Fruit fly (Drosophila melanogaster) whole organism, embryonic: ENCODE measurements around the gene AIMP2.

Source experiments
- Aef1 ChIP-seq: fragments of 200-800 bp; sonication (Bioruptor generic); IDR thresholded peaks from 3 replicates; pipeline ENCODE4 v1.3.6; 2022; ENCODE audit warnings: missing biosample characterization, missing genetic modification characterization
- CG10565 ChIP-seq: fragments of 200-800 bp; sonication (Bioruptor generic); optimal IDR thresholded peaks from 3 replicates; lab custom pipeline; 2016; ENCODE audit warnings: missing biosample characterization, mild to moderate bottlenecking, missing genetic modification characterization
- CG11456 ChIP-seq: fragments of 200-800 bp; sonication (Bioruptor generic); IDR thresholded peaks from 3 replicates; pipeline ENCODE4 v1.3.6; 2022; ENCODE audit warnings: missing biosample characterization, missing genetic modification characterization
- CG12744 ChIP-seq: fragments of 200-800 bp; sonication (Bioruptor generic); optimal IDR thresholded peaks from 2 replicates; lab custom pipeline; 2016; ENCODE audit warnings: missing biosample characterization, missing genetic modification characterization
- CG13424 ChIP-seq: fragments of 200-800 bp; sonication (Bioruptor generic); optimal IDR thresholded peaks from 2 replicates; lab custom pipeline; 2019; ENCODE audit warnings: missing biosample characterization, mild to moderate bottlenecking, missing genetic modification characterization, moderate library complexity
- CG14860 ChIP-seq: fragments of 200-800 bp; sonication (Bioruptor generic); IDR thresholded peaks from 3 replicates; pipeline ENCODE4 v1.3.6; 2022; ENCODE audit warnings: missing biosample characterization, missing genetic modification characterization; ENCODE audit not compliant: partially characterized antibody
- CG18262 ChIP-seq: fragments of 200-800 bp; optimal IDR thresholded peaks from 3 replicates; lab custom pipeline; 2019; ENCODE audit warnings: missing biosample characterization, mild to moderate bottlenecking, missing genetic modification characterization, moderate library complexity
- CG30020 ChIP-seq: fragments of 200-800 bp; optimal IDR thresholded peaks from 2 replicates; lab custom pipeline; 2019; ENCODE audit warnings: missing biosample characterization, mild to moderate bottlenecking, missing genetic modification characterization, moderate library complexity
- CG30431 ChIP-seq: fragments of 200-800 bp; sonication (Bioruptor generic); optimal IDR thresholded peaks from 2 replicates; lab custom pipeline; 2017; ENCODE audit warnings: missing biosample characterization, missing genetic modification characterization
- CG3065 ChIP-seq: fragments of 200-800 bp; sonication (Bioruptor generic); optimal IDR thresholded peaks from 2 replicates; lab custom pipeline; 2016; ENCODE audit warnings: missing biosample characterization, missing genetic modification characterization
- CG3838 ChIP-seq: fragments of 200-800 bp; sonication (Bioruptor generic); optimal IDR thresholded peaks from 3 replicates; lab custom pipeline; 2016; ENCODE audit warnings: missing biosample characterization, missing genetic modification characterization
- CG3847 ChIP-seq: fragments of 200-800 bp; sonication (Bioruptor generic); IDR thresholded peaks from 2 replicates; pipeline ENCODE4 v1.3.6; 2022; ENCODE audit warnings: missing biosample characterization, missing genetic modification characterization
- CG4360 ChIP-seq: fragments of 200-800 bp; sonication (Bioruptor generic); IDR thresholded peaks from 2 replicates; pipeline ENCODE4 v1.3.6; 2022; ENCODE audit warnings: missing biosample characterization, missing genetic modification characterization
- CG5180 ChIP-seq: fragments of 200-800 bp; sonication (Bioruptor generic); optimal IDR thresholded peaks from 3 replicates; lab custom pipeline; 2017; ENCODE audit warnings: missing biosample characterization, missing genetic modification characterization, mild to moderate bottlenecking, moderate library complexity, missing genetic modification reagents
- CG7357 ChIP-seq: fragments of 200-800 bp; sonication (Bioruptor generic); IDR thresholded peaks from 3 replicates; pipeline ENCODE4 v1.3.6; 2022; ENCODE audit warnings: missing biosample characterization, missing genetic modification characterization
- CG7372 ChIP-seq: fragments of 200-800 bp; sonication (Bioruptor generic); IDR thresholded peaks from 2 replicates; pipeline ENCODE4 v1.3.6; 2022; ENCODE audit warnings: missing biosample characterization, missing genetic modification characterization
- CG7963 ChIP-seq: fragments of 200-800 bp; sonication (Bioruptor generic); IDR thresholded peaks from 3 replicates; pipeline ENCODE4 v1.3.6; 2022; ENCODE audit warnings: missing biosample characterization, missing genetic modification characterization; ENCODE audit not compliant: partially characterized antibody
- CTCF ChIP-seq: fragments of 200-800 bp; sonication (Bioruptor generic); optimal IDR thresholded peaks from 2 replicates; lab custom pipeline; 2017; ENCODE audit warnings: missing biosample characterization, mild to moderate bottlenecking, missing genetic modification characterization, moderate library complexity
- Chrac-16 ChIP-seq: fragments of 200-800 bp; sonication (Bioruptor generic); optimal IDR thresholded peaks from 3 replicates; lab custom pipeline; 2016; ENCODE audit warnings: missing biosample characterization, missing genetic modification characterization
- CrebB ChIP-seq: fragments of 200-800 bp; sonication (Bioruptor generic); optimal IDR thresholded peaks from 3 replicates; lab custom pipeline; 2018; ENCODE audit warnings: missing biosample characterization, mild to moderate bottlenecking, missing genetic modification characterization
- D ChIP-seq, 2 experiments: fragments of 200-800 bp in 1 of 2; fragments of >200 bp in 1 of 2; sonication (Bioruptor generic) in 1 of 2; optimal IDR thresholded peaks; 2 replicates in 1 of 2; 3 replicates in 1 of 2; lab custom pipeline; 2017; ENCODE audit warnings: mild to moderate bottlenecking in 1 of 2, missing biosample characterization in 1 of 2, missing genetic modification characterization in 1 of 2, missing genetic modification reagents in 1 of 2
- D19A ChIP-seq: fragments of 200-800 bp; optimal IDR thresholded peaks from 3 replicates; lab custom pipeline; 2019; ENCODE audit warnings: missing biosample characterization, mild to moderate bottlenecking, missing genetic modification characterization, moderate library complexity
- HLH4C ChIP-seq: fragments of 200-800 bp; sonication (Bioruptor generic); IDR thresholded peaks from 3 replicates; pipeline ENCODE4 v1.3.6; 2022; ENCODE audit warnings: missing biosample characterization, missing genetic modification characterization; ENCODE audit not compliant: partially characterized antibody
- HLHmδ ChIP-seq: fragments of 200-800 bp; sonication (Bioruptor generic); optimal IDR thresholded peaks from 2 replicates; lab custom pipeline; 2018; ENCODE audit warnings: missing biosample characterization, mild to moderate bottlenecking, missing genetic modification characterization, moderate library complexity
- HmgD ChIP-seq: fragments of 200-800 bp; sonication (Bioruptor generic); optimal IDR thresholded peaks from 3 replicates; lab custom pipeline; 2016; ENCODE audit warnings: missing biosample characterization, missing genetic modification characterization
- Nf-YC ChIP-seq: fragments of 200-800 bp; optimal IDR thresholded peaks from 3 replicates; lab custom pipeline; 2019; ENCODE audit warnings: missing biosample characterization, mild to moderate bottlenecking, missing genetic modification characterization, moderate library complexity
- Scr ChIP-seq: fragments of 200-800 bp; sonication (Bioruptor generic); IDR thresholded peaks from 2 replicates; pipeline ENCODE4 v1.3.6; 2022; ENCODE audit warnings: missing biosample characterization, missing genetic modification characterization; ENCODE audit not compliant: partially characterized antibody
- ab ChIP-seq: fragments of 200-800 bp; sonication (Bioruptor generic); optimal IDR thresholded peaks from 2 replicates; lab custom pipeline; 2016; ENCODE audit warnings: missing biosample characterization, missing genetic modification characterization
- amos ChIP-seq: fragments of 200-800 bp; sonication (Bioruptor generic); IDR thresholded peaks from 2 replicates; pipeline ENCODE4 v1.3.6; 2022; ENCODE audit warnings: missing biosample characterization, missing genetic modification characterization; ENCODE audit not compliant: partially characterized antibody
- ase ChIP-seq: fragments of 200-800 bp; sonication (Bioruptor generic); IDR thresholded peaks from 3 replicates; pipeline ENCODE4 v1.3.6; 2022; ENCODE audit warnings: missing biosample characterization, missing genetic modification characterization
- btn ChIP-seq: fragments of 200-800 bp; sonication (Bioruptor generic); optimal IDR thresholded peaks from 2 replicates; lab custom pipeline; 2016; ENCODE audit warnings: missing biosample characterization, missing genetic modification characterization
- cad ChIP-seq: fragments of >200 bp; optimal IDR thresholded peaks from 2 replicates; lab custom pipeline; 2017; ENCODE audit warnings: missing biosample characterization, missing genetic modification characterization
- crp ChIP-seq, 2 experiments: fragments of 200-800 bp; sonication (Bioruptor generic); optimal IDR thresholded peaks; 2 replicates in 1 of 2; 3 replicates in 1 of 2; lab custom pipeline; 2017; ENCODE audit warnings: missing biosample characterization in 2 of 2, missing genetic modification characterization in 2 of 2, mild to moderate bottlenecking in 1 of 2, moderate library complexity in 1 of 2
- dan ChIP-seq: fragments of 200-800 bp; sonication (Bioruptor generic); IDR thresholded peaks from 2 replicates; pipeline ENCODE4 v1.3.6; 2022; ENCODE audit warnings: missing biosample characterization, missing genetic modification characterization
- esg ChIP-seq: fragments of 200-800 bp; sonication (Bioruptor generic); conservative IDR thresholded peaks from 2 replicates; pipeline ENCODE4 v1.3.6; 2022; ENCODE audit warnings: missing biosample characterization, missing genetic modification characterization
- eyg ChIP-seq: fragments of 200-800 bp; sonication (Bioruptor generic); optimal IDR thresholded peaks from 3 replicates; lab custom pipeline; 2016; ENCODE audit warnings: missing biosample characterization, missing genetic modification characterization
- gcm2 ChIP-seq: fragments of 200-800 bp; sonication (Bioruptor generic); optimal IDR thresholded peaks from 2 replicates; lab custom pipeline; 2016; ENCODE audit warnings: missing biosample characterization, missing genetic modification characterization
- grn ChIP-seq: fragments of 200-800 bp; sonication (Bioruptor generic); optimal IDR thresholded peaks from 3 replicates; lab custom pipeline; 2017; ENCODE audit warnings: missing biosample characterization, missing genetic modification characterization
- her ChIP-seq: fragments of 200-800 bp; sonication (Bioruptor generic); optimal IDR thresholded peaks from 2 replicates; lab custom pipeline; 2016; ENCODE audit warnings: missing biosample characterization, missing genetic modification characterization
- kni ChIP-seq: fragments of 200-800 bp; sonication (Bioruptor generic); optimal IDR thresholded peaks from 3 replicates; lab custom pipeline; 2017; ENCODE audit warnings: mild to moderate bottlenecking, missing biosample characterization, missing genetic modification reagents, missing genetic modification characterization
- lola ChIP-seq, 3 experiments: fragments of >200 bp in 2 of 3; fragments of 200-800 bp in 1 of 3; sonication (Bioruptor generic) in 1 of 3; optimal IDR thresholded peaks; 2 replicates each; lab custom pipeline; 2017 to 2019; ENCODE audit warnings: missing biosample characterization in 3 of 3, missing genetic modification characterization in 3 of 3, mild to moderate bottlenecking in 1 of 3, moderate library complexity in 1 of 3
- nerfin-1 ChIP-seq: fragments of 200-800 bp; sonication (Bioruptor generic); optimal IDR thresholded peaks from 3 replicates; lab custom pipeline; 2019; ENCODE audit warnings: missing biosample characterization, mild to moderate bottlenecking, missing genetic modification characterization, moderate library complexity
- nmo ChIP-seq: fragments of 200-800 bp; sonication (Bioruptor generic); optimal IDR thresholded peaks from 2 replicates; lab custom pipeline; 2018; ENCODE audit warnings: missing biosample characterization, mild to moderate bottlenecking, missing genetic modification characterization, moderate library complexity
- peb ChIP-seq: fragments of 200-800 bp; sonication (Bioruptor generic); IDR thresholded peaks from 2 replicates; pipeline ENCODE4 v1.3.6; 2022; ENCODE audit warnings: missing biosample characterization, missing genetic modification characterization
- pzg ChIP-seq: fragments of 200-800 bp; sonication (Bioruptor generic); optimal IDR thresholded peaks from 3 replicates; lab custom pipeline; 2018; ENCODE audit warnings: missing biosample characterization, mild to moderate bottlenecking, missing genetic modification characterization, moderate library complexity
- sim ChIP-seq: fragments of 200-800 bp; sonication (Bioruptor generic); IDR thresholded peaks from 2 replicates; pipeline ENCODE4 v1.3.6; 2022; ENCODE audit warnings: missing biosample characterization, missing genetic modification characterization
- ssp ChIP-seq: fragments of 200-800 bp; sonication (Bioruptor generic); IDR thresholded peaks from 2 replicates; pipeline ENCODE4 v1.3.6; 2022; ENCODE audit warnings: missing biosample characterization, missing genetic modification characterization
- tgo ChIP-seq: fragments of 200-800 bp; sonication (Bioruptor generic); IDR thresholded peaks from 3 replicates; pipeline ENCODE4 v1.3.6; 2022; ENCODE audit warnings: missing biosample characterization, missing genetic modification characterization
- tx ChIP-seq: fragments of 200-800 bp; sonication (Bioruptor generic); optimal IDR thresholded peaks from 2 replicates; lab custom pipeline; 2016; ENCODE audit warnings: missing biosample characterization, missing genetic modification characterization
- zfh2 ChIP-seq: fragments of 200-800 bp; sonication (Bioruptor generic); optimal IDR thresholded peaks from 2 replicates; lab custom pipeline; 2016; ENCODE audit warnings: missing biosample characterization, missing genetic modification characterization

The AIMP2 gene

DNA sequence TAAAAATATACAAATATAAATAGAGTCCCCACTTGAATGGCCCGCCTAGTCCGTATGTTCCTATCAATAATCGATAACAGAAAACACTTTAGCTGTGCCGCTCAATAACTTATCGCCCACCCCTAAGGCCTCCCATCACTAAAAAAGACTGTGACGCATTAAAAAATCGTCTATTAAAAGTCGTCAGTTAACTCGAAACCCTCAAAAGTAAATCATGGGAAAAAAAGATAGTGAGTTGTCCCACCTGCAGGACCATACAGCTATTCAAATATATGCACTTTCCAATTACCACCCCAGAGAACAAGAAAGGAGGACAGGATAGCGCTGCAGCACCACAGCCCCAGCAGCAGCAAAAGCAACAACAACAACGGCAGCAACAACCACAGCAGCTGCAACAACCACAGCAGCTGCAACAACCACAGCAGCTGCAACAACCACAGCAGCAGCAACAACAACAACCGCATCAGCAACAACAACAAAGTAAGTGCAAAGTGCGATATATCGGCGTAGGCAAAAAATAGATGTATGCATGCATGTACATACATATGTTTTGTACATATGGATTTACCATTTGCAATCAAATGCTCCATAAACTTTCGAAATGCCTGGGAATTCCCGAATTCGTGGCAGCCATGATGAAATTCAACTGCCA lies 29.3 kb upstream of the AIMP2 start, which contains the start of gene AGO2 (continued):
- TF ChIP-seq CG7357 (GFP tag; lab: Robert Waterston, UW) (no peak), ase (GFP tag; lab: Robert Waterston, UW) (no peak; the same call in 2 of the 3 replicates), CG10565 (no peak), Scr (GFP tag; lab: Robert Waterston, UW) (peak; percentile 65), CG13424 (tag; lab: Kevin White, UChicago) (peak; percentile 8), zfh2 (peak; percentile 9), CG3838 (GFP tag; lab: Kevin White, UChicago) (no peak), ssp (GFP tag; lab: Robert Waterston, UW) (no peak), lola (GFP tag; optimal IDR thresholded peaks at IDR 0.05; lab: Kevin White, UChicago) (no peak), Aef1 (GFP tag; lab: Robert Waterston, UW) (peak; percentile 70), cad (GFP tag; lab: Kevin White, UChicago) (no peak), nmo (GFP tag; lab: Kevin White, UChicago) (peak; percentile 18), tgo (no peak), CG7372 (no peak), dan (GFP tag; lab: Robert Waterston, UW) (no peak), sim (no peak), CG12744 (GFP tag; lab: Kevin White, UChicago) (no peak), Chrac-16 (GFP tag; lab: Kevin White, UChicago) (no peak), peb (GFP tag; lab: Robert Waterston, UW) (no peak), CG14860 (GFP tag; lab: Robert Waterston, UW) (peak; percentile 59; the same call in 2 of the 3 replicates), pzg (peak; percentile 62), HmgD (GFP tag; lab: Kevin White, UChicago) (peak; percentile 91), btn (no peak), crp (GFP tag; optimal IDR thresholded peaks at IDR 0.05; lab: Kevin White, UChicago) (peak in 1 of 2 experiments; percentile 26), CTCF (GFP tag; lab: Kevin White, UChicago) (peak; percentile 61), her (GFP tag; lab: Kevin White, UChicago) (peak; percentile 50), CG30020 (tag; lab: Kevin White, UChicago) (peak; percentile 63), eyg (peak; percentile 0), HLH4C (GFP tag; lab: Robert Waterston, UW) (peak; percentile 77), CG3847 (GFP tag; lab: Robert Waterston, UW) (no peak), D19A (tag; lab: Kevin White, UChicago) (no peak), CG11456 (no peak), gcm2 (GFP tag; lab: Kevin White, UChicago) (no peak), amos (GFP tag; lab: Robert Waterston, UW) (peak; percentile 74), CrebB (peak; percentile 30), CG18262 (tag; lab: Kevin White, UChicago) (peak; percentile 20), D (optimal IDR thresholded peaks at IDR 0.05; lab: Kevin White, UChicago) (no peak), D (GFP tag; optimal IDR thresholded peaks at IDR 0.05; lab: Kevin White, UChicago) (no peak), tx (GFP tag; lab: Kevin White, UChicago) (no peak), nerfin-1 (tag; lab: Kevin White, UChicago) (peak; percentile 21), CG30431 (no peak), CG4360 (GFP tag; lab: Robert Waterston, UW) (peak; percentile 100), CG7963 (GFP tag; lab: Robert Waterston, UW) (peak; percentile 64; the same call in 2 of the 3 replicates), esg (GFP tag; lab: Robert Waterston, UW) (no peak), kni (GFP tag; lab: Kevin White, UChicago) (peak; percentile 61), grn (GFP tag; lab: Kevin White, UChicago) (no peak), Nf-YC (peak; percentile 19), CG3065 (GFP tag; lab: Kevin White, UChicago) (no peak), HLHmδ (peak; percentile 16), CG5180 (GFP tag; lab: Kevin White, UChicago) (peak; percentile 11), ab (GFP tag; lab: Kevin White, UChicago) (no peak)
